Worm (Caenorhabditis elegans) whole organism, young adult: ENCODE data around the gene cogc-2.

Source experiments
- B0019.2 ChIP-seq: fragments of 200-800 bp; sonication (Bioruptor generic); conservative IDR thresholded peaks from 2 replicates; pipeline ENCODE4 v1.3.6; 2022; ENCODE audit warnings: missing genetic modification reagents, missing genetic modification characterization, missing compliant biosample characterization
- B0336.3 ChIP-seq: fragments of 200-800 bp; sonication (Bioruptor generic); IDR thresholded peaks from 2 replicates; pipeline ENCODE4 v1.3.6; 2022; ENCODE audit warnings: missing genetic modification characterization, missing compliant biosample characterization
- F10E7.11 ChIP-seq: sonication (generic microtip); optimal IDR thresholded peaks from 2 replicates; lab custom pipeline; 2017; ENCODE audit warnings: mild to moderate bottlenecking, missing genetic modification characterization, moderate library complexity, missing compliant biosample characterization
- F49E8.2 ChIP-seq: sonication (generic microtip); optimal IDR thresholded peaks from 3 replicates; lab custom pipeline; 2017; ENCODE audit warnings: missing genetic modification characterization, mild to moderate bottlenecking, missing compliant biosample characterization, antibody characterized with exemption, moderate library complexity; ENCODE audit not compliant: insufficient read depth
- F52B5.7 ChIP-seq: sonication (generic microtip); optimal IDR thresholded peaks from 2 replicates; lab custom pipeline; 2016; ENCODE audit warnings: mild to moderate bottlenecking, missing genetic modification characterization, missing compliant biosample characterization
- F57A8.1 ChIP-seq: fragments of 200-800 bp; sonication (Bioruptor generic); optimal IDR thresholded peaks from 2 replicates; lab custom pipeline; 2018; ENCODE audit warnings: mild to moderate bottlenecking, missing genetic modification characterization, moderate library complexity, missing compliant biosample characterization
- K12H6.12 ChIP-seq: fragments of 200-800 bp; sonication (Bioruptor generic); optimal IDR thresholded peaks from 2 replicates; lab custom pipeline; 2018; ENCODE audit warnings: mild to moderate bottlenecking, missing genetic modification characterization, missing compliant biosample characterization
- T26A5.8 ChIP-seq: sonication (generic microtip); optimal IDR thresholded peaks from 2 replicates; lab custom pipeline; 2016; ENCODE audit warnings: missing genetic modification characterization, missing compliant biosample characterization
- Y56A3A.18 ChIP-seq: fragments of 200-800 bp; sonication (Bioruptor generic); IDR thresholded peaks from 2 replicates; pipeline ENCODE4 v1.3.6; 2022; ENCODE audit warnings: missing genetic modification reagents, missing genetic modification characterization, missing compliant biosample characterization
- Y79H2A.3 ChIP-seq: fragments of 200-800 bp; sonication (Bioruptor generic); conservative IDR thresholded peaks from 2 replicates; pipeline ENCODE4 v1.3.6; 2022; ENCODE audit warnings: missing genetic modification reagents, missing genetic modification characterization, missing compliant biosample characterization
- Y95B8A.8 ChIP-seq: fragments of 200-800 bp; sonication (Bioruptor generic); IDR thresholded peaks from 2 replicates; pipeline ENCODE4 v1.3.6; 2022; ENCODE audit warnings: missing genetic modification reagents, missing genetic modification characterization, missing compliant biosample characterization
- ZK185.1 ChIP-seq: sonication (generic microtip); optimal IDR thresholded peaks from 2 replicates; lab custom pipeline; 2016; ENCODE audit warnings: mild to moderate bottlenecking, missing genetic modification characterization, missing compliant biosample characterization; ENCODE audit not compliant: poor library complexity, severe bottlenecking
- athp-1 ChIP-seq: sonication (generic microtip); optimal IDR thresholded peaks from 2 replicates; lab custom pipeline; 2017; ENCODE audit warnings: mild to moderate bottlenecking, missing genetic modification characterization, missing compliant biosample characterization
- bed-2 ChIP-seq: fragments of 200-800 bp; sonication (Bioruptor generic); IDR thresholded peaks from 2 replicates; pipeline ENCODE4 v1.3.6; 2022; ENCODE audit warnings: missing genetic modification reagents, missing genetic modification characterization, missing compliant biosample characterization
- ccch-3 ChIP-seq: fragments of 200-800 bp; sonication (Bioruptor generic); optimal IDR thresholded peaks from 2 replicates; lab custom pipeline; 2018; ENCODE audit warnings: mild to moderate bottlenecking, missing genetic modification characterization, missing compliant biosample characterization
- ceh-100 ChIP-seq: fragments of 200-800 bp; sonication (Bioruptor generic); IDR thresholded peaks from 2 replicates; pipeline ENCODE4 v1.3.6; 2022; ENCODE audit warnings: missing genetic modification reagents, missing genetic modification characterization, missing compliant biosample characterization
- ceh-27 ChIP-seq: fragments of 200-800 bp; sonication (Bioruptor generic); optimal IDR thresholded peaks from 2 replicates; lab custom pipeline; 2018; ENCODE audit warnings: mild to moderate bottlenecking, missing genetic modification characterization, moderate library complexity, missing compliant biosample characterization
- dox-1 ChIP-seq: fragments of 200-800 bp; sonication (Bioruptor generic); IDR thresholded peaks from 2 replicates; pipeline ENCODE4 v1.3.6; 2022; ENCODE audit warnings: missing genetic modification reagents, missing genetic modification characterization, missing compliant biosample characterization
- dpl-1 ChIP-seq: fragments of 150-350 bp; optimal IDR thresholded peaks from 2 replicates; lab custom pipeline; 2014; ENCODE audit warnings: missing biosample characterization, missing genetic modification reagents, missing genetic modification characterization
- ekl-4 ChIP-seq: fragments of 200-800 bp; sonication (Bioruptor generic); IDR thresholded peaks from 2 replicates; pipeline ENCODE4 v1.3.6; 2022; ENCODE audit warnings: missing genetic modification reagents, missing genetic modification characterization, missing compliant biosample characterization
- him-1 ChIP-seq: sonication (generic microtip); optimal IDR thresholded peaks from 2 replicates; lab custom pipeline; 2016; ENCODE audit warnings: missing genotype, missing genetic modification reagents, missing genetic modification characterization, missing compliant biosample characterization
- hmg-1.2 ChIP-seq: fragments of 200-800 bp; sonication (Bioruptor generic); IDR thresholded peaks from 2 replicates; pipeline ENCODE4 v1.3.6; 2022; ENCODE audit warnings: missing genetic modification reagents, missing genetic modification characterization, missing compliant biosample characterization
- hrde-1 ChIP-seq: sonication (generic microtip); optimal IDR thresholded peaks from 2 replicates; lab custom pipeline; 2016; ENCODE audit warnings: missing genetic modification characterization, mild to moderate bottlenecking, missing compliant biosample characterization, moderate library complexity, missing genotype, missing genetic modification reagents, borderline replicate concordance
- let-607 ChIP-seq, 2 experiments: fragments of 200-800 bp in 1 of 2; sonication (Bioruptor generic) in 1 of 2; sonication (generic microtip) in 1 of 2; optimal IDR thresholded peaks; 2 replicates each; lab custom pipeline; 2016 to 2018; ENCODE audit warnings: mild to moderate bottlenecking in 2 of 2, missing compliant biosample characterization in 2 of 2, missing genetic modification characterization in 2 of 2, moderate library complexity in 2 of 2, missing genotype in 1 of 2
- lin-35 ChIP-seq, 3 experiments: fragments of 150-350 bp in 2 of 3; sonication (generic microtip) in 1 of 3; optimal IDR thresholded peaks; 2 replicates each; lab custom pipeline; 2014 to 2018; ENCODE audit warnings: missing biosample characterization in 3 of 3, missing genetic modification characterization in 3 of 3, missing genetic modification reagents in 3 of 3
- lin-40 ChIP-seq: sonication (generic microtip); optimal IDR thresholded peaks from 2 replicates; lab custom pipeline; 2016; ENCODE audit warnings: missing genetic modification characterization, mild to moderate bottlenecking, missing compliant biosample characterization, missing genotype, missing genetic modification reagents
- lsl-1 ChIP-seq: fragments of 200-800 bp; sonication (Bioruptor generic); optimal IDR thresholded peaks from 2 replicates; lab custom pipeline; 2018; ENCODE audit warnings: mild to moderate bottlenecking, missing genetic modification characterization, moderate library complexity, missing compliant biosample characterization
- lsy-27 ChIP-seq: sonication (generic microtip); optimal IDR thresholded peaks from 2 replicates; lab custom pipeline; 2017; ENCODE audit warnings: missing genetic modification characterization, mild to moderate bottlenecking, missing compliant biosample characterization, antibody characterized with exemption, missing genotype, borderline replicate concordance; ENCODE audit not compliant: insufficient read depth
- madf-3 ChIP-seq: fragments of 200-800 bp; sonication (Bioruptor generic); IDR thresholded peaks from 2 replicates; pipeline ENCODE4 v1.3.6; 2022; ENCODE audit warnings: missing genetic modification reagents, missing genetic modification characterization, missing compliant biosample characterization
- madf-6 ChIP-seq: fragments of 200-800 bp; sonication (Bioruptor generic); IDR thresholded peaks from 2 replicates; pipeline ENCODE4 v1.3.6; 2022; ENCODE audit warnings: missing genetic modification reagents, missing genetic modification characterization, missing compliant biosample characterization
- mxl-1 ChIP-seq: sonication (generic microtip); optimal IDR thresholded peaks from 2 replicates; lab custom pipeline; 2016; ENCODE audit warnings: missing genetic modification characterization, missing compliant biosample characterization
- nfya-1 ChIP-seq: sonication (generic microtip); optimal IDR thresholded peaks from 2 replicates; lab custom pipeline; 2017; ENCODE audit warnings: antibody characterized with exemption, missing compliant biosample characterization, missing genetic modification characterization, borderline replicate concordance; ENCODE audit not compliant: insufficient read depth
- nhr-179 ChIP-seq: sonication (generic microtip); optimal IDR thresholded peaks from 2 replicates; lab custom pipeline; 2016; ENCODE audit warnings: mild to moderate bottlenecking, missing genetic modification characterization, missing compliant biosample characterization
- pha-4 ChIP-seq: fragments of 150-350 bp; sonication (generic microtip); optimal IDR thresholded peaks from 2 replicates; lab custom pipeline; 2014; ENCODE audit warnings: missing biosample characterization, missing genetic modification reagents, missing genetic modification characterization
- rec-8 ChIP-seq, 2 experiments: sonication (generic microtip); optimal IDR thresholded peaks; 2 replicates each; lab custom pipeline; 2016; ENCODE audit warnings: mild to moderate bottlenecking in 2 of 2, missing genetic modification characterization in 2 of 2, missing genetic modification reagents in 2 of 2, missing genotype in 2 of 2, missing biosample characterization in 1 of 2, missing compliant biosample characterization in 1 of 2, moderate library complexity in 1 of 2
- snpc-1.1 ChIP-seq: sonication (generic microtip); optimal IDR thresholded peaks from 2 replicates; lab custom pipeline; 2017; ENCODE audit warnings: missing genetic modification characterization, mild to moderate bottlenecking, missing compliant biosample characterization, antibody characterized with exemption, moderate library complexity, missing genotype, missing genetic modification reagents; ENCODE audit not compliant: insufficient read depth
- snpc-4 ChIP-seq, 5 experiments: fragments of 150-350 bp in 1 of 5; sonication (generic microtip) in 4 of 5; optimal IDR thresholded peaks; 2 replicates each; lab custom pipeline; 2014 to 2018; ENCODE audit warnings: missing genetic modification characterization in 5 of 5, missing biosample characterization in 3 of 5, antibody characterized with exemption in 2 of 5, mild to moderate bottlenecking in 2 of 5, missing compliant biosample characterization in 2 of 5, missing genotype in 2 of 5, moderate library complexity in 2 of 5, missing genetic modification reagents in 1 of 5
- somi-1 ChIP-seq: fragments of 200-800 bp; sonication (Bioruptor generic); optimal IDR thresholded peaks from 2 replicates; lab custom pipeline; 2018; ENCODE audit warnings: mild to moderate bottlenecking, missing genetic modification characterization, missing compliant biosample characterization
- sptf-2 ChIP-seq: fragments of 200-800 bp; sonication (Bioruptor generic); optimal IDR thresholded peaks from 2 replicates; lab custom pipeline; 2018; ENCODE audit warnings: mild to moderate bottlenecking, missing genetic modification characterization, missing compliant biosample characterization
- tlf-1 ChIP-seq: fragments of 200-800 bp; sonication (Bioruptor generic); optimal IDR thresholded peaks from 2 replicates; lab custom pipeline; 2018; ENCODE audit warnings: mild to moderate bottlenecking, missing genetic modification characterization, missing compliant biosample characterization
- unc-130 ChIP-seq: sonication (generic microtip); optimal IDR thresholded peaks from 2 replicates; lab custom pipeline; 2016; ENCODE audit warnings: missing genetic modification reagents, missing genetic modification characterization, missing compliant biosample characterization
- ztf-18 ChIP-seq: sonication (generic microtip); optimal IDR thresholded peaks from 2 replicates; lab custom pipeline; 2016; ENCODE audit warnings: missing genotype, mild to moderate bottlenecking, missing genetic modification characterization, missing compliant biosample characterization
- ztf-22 ChIP-seq: fragments of 200-800 bp; sonication (Bioruptor generic); optimal IDR thresholded peaks from 2 replicates; lab custom pipeline; 2018; ENCODE audit warnings: mild to moderate bottlenecking, missing genetic modification characterization, moderate library complexity, missing compliant biosample characterization
- ztf-25 ChIP-seq: fragments of 200-800 bp; sonication (Bioruptor generic); IDR thresholded peaks from 2 replicates; pipeline ENCODE4 v1.3.6; 2022; ENCODE audit warnings: missing genetic modification reagents, missing genetic modification characterization, missing compliant biosample characterization
- ztf-26 ChIP-seq: sonication (generic microtip); optimal IDR thresholded peaks from 2 replicates; lab custom pipeline; 2017; ENCODE audit warnings: missing genetic modification characterization, missing compliant biosample characterization

Gene cogc-2

DNA sequence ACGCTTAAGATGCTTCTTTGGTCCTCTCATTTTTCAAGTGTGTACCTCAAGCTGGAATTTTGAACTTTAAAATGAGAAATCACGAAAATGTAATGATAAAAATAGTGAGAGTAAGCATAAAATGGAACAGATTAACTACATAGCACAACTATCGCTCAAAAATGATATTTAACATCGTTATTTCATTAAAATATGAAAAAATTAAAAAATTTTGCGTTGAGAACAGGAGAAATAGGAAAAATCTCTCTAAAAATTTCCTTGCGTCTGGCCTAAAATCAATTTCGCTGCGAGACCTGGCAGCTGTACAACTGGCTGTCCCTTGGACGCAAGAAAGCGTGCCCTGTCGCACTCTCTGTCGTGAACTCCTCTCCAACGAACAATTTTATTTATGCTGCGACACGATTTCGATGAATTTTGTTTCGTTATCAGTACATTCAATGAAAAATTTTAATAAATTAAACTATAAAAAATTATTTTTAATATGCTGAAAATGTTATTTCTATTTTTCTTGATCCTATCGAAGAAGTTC, 45.3 kb upstream of the cogc-2 start, which contains the start of gene rps-4 (continued):
- TF ChIP-seq lsy-27 (tag; lab: Kevin White, UChicago) (no peak), Y95B8A.8 (no peak), tlf-1 (GFP tag; lab: Kevin White, UChicago) (peak; percentile 73), F49E8.2 (tag; lab: Kevin White, UChicago) (peak; percentile 74), snpc-4 (GFP tag; optimal IDR thresholded peaks at IDR 0.05; lab: Kevin White, UChicago) (peak; percentile 37), snpc-4 (tag; optimal IDR thresholded peaks at IDR 0.05; lab: Kevin White, UChicago) (peak; percentile 60 to 88 (median 76)), sptf-2 (GFP tag; lab: Kevin White, UChicago) (no peak), madf-3 (GFP tag; lab: Robert Waterston, UW) (peak; percentile 37; the same call in 1 of the 2 replicates), mxl-1 (tag; lab: Kevin White, UChicago) (no peak), F52B5.7 (tag; lab: Kevin White, UChicago) (no peak), Y79H2A.3 (GFP tag; lab: Robert Waterston, UW) (no peak), ZK185.1 (tag; lab: Kevin White, UChicago) (peak; percentile 77), ccch-3 (GFP tag; lab: Kevin White, UChicago) (no peak), snpc-1.1 (tag; lab: Kevin White, UChicago) (peak; percentile 14), K12H6.12 (tag; lab: Kevin White, UChicago) (peak; percentile 61), T26A5.8 (tag; lab: Kevin White, UChicago) (no peak), nfya-1 (tag; lab: Kevin White, UChicago) (no peak), F57A8.1 (no peak), B0019.2 (no peak), ztf-22 (no peak), unc-130 (GFP tag; lab: Kevin White, UChicago) (peak; percentile 8), Y56A3A.18 (GFP tag; lab: Robert Waterston, UW) (no peak), bed-2 (GFP tag; lab: Robert Waterston, UW) (no peak), pha-4 (tag; lab: Kevin White, UChicago) (peak; percentile 50), madf-6 (GFP tag; lab: Robert Waterston, UW) (peak; percentile 75), B0336.3 (GFP tag; lab: Robert Waterston, UW) (no peak; the same call in 1 of the 2 replicates), ztf-25 (GFP tag; lab: Robert Waterston, UW) (no peak), lin-35 (GFP tag; optimal IDR thresholded peaks at IDR 0.05; lab: Kevin White, UChicago) (peak in 2 of 3 experiments; percentile 34 to 52), ceh-100 (GFP tag; lab: Robert Waterston, UW) (no peak), ztf-18 (peak; percentile 84), ekl-4 (GFP tag; lab: Robert Waterston, UW) (peak; percentile 24; the same call in 1 of the 2 replicates), nhr-179 (tag; lab: Kevin White, UChicago) (no peak), lsl-1 (GFP tag; lab: Kevin White, UChicago) (peak; percentile 68), athp-1 (peak; percentile 42), F10E7.11 (tag; lab: Kevin White, UChicago) (no peak), him-1 (peak; percentile 43), ztf-26 (tag; lab: Kevin White, UChicago) (peak; percentile 19), let-607 (tag; optimal IDR thresholded peaks at IDR 0.05; lab: Kevin White, UChicago) (peak; percentile 52 to 90), lin-40 (peak; percentile 71), ceh-27 (GFP tag; lab: Kevin White, UChicago) (peak; percentile 70), hrde-1 (peak; percentile 45), somi-1 (GFP tag; lab: Kevin White, UChicago) (peak; percentile 24), rec-8 (tag; optimal IDR thresholded peaks at IDR 0.05; lab: Kevin White, UChicago) (no peak), hmg-1.2 (GFP tag; lab: Robert Waterston, UW) (peak; percentile 61), dpl-1 (GFP tag; lab: Kevin White, UChicago) (peak; percentile 47), dox-1 (GFP tag; lab: Robert Waterston, UW) (peak; percentile 88)
